Fruit fly (Drosophila melanogaster): Measurements from ENCODE around the gene Imp.
A peak's percentile ranks its signal among the peaks of the same experiment; 100 is the strongest.

Imp gene

dm6 chrX:10744315-10744767 is 79.7 kb downstream of the Imp start, which contains the start of gene ras:
Gene ras (plus strand): TSS chrX:10744502.
- peak; percentile 5 for TF ChIP-seq noc (tag; optimal IDR thresholded peaks at IDR 0.05)

dm6 chrX:10743825-10744224 is 80.3 kb downstream of the Imp start:
- no peak for TF ChIP-seq noc (tag; optimal IDR thresholded peaks at IDR 0.05)

- no peak for TF ChIP-seq noc (tag; optimal IDR thresholded peaks at IDR 0.05)
Measured at dm6 chrX:10742578-10742976, 81.5 kb downstream of the Imp start.

dm6 chrX:10741754-10742577 is 82.1 kb downstream of the Imp start:
- TF ChIP-seq noc (tag; optimal IDR thresholded peaks at IDR 0.05), result no peak

dm6 chrX:10740953-10741500 is 83.0 kb downstream of the Imp start:
- TF ChIP-seq noc (tag; optimal IDR thresholded peaks at IDR 0.05), result no peak

dm6 chrX:10739614-10740436 is 84.3 kb downstream of the Imp start:
- TF ChIP-seq noc (tag; optimal IDR thresholded peaks at IDR 0.05), result peak; percentile 3

- TF ChIP-seq noc (tag; optimal IDR thresholded peaks at IDR 0.05), result no peak
Measured at dm6 chrX:10738835-10739371, 85.2 kb downstream of the Imp start.

- TF ChIP-seq noc (tag; optimal IDR thresholded peaks at IDR 0.05), result no peak
Measured at dm6 chrX:10738151-10738430, 86.0 kb downstream of the Imp start.
